Worm (Caenorhabditis elegans) whole organism, late embryonic: ENCODE data around the gene erg-28.

Experiments
- C08G9.2 ChIP-seq: sonication (generic microtip); optimal IDR thresholded peaks from 2 replicates; lab custom pipeline; 2016; ENCODE audit warnings: mild to moderate bottlenecking, missing genetic modification characterization, moderate library complexity, missing compliant biosample characterization
- C38D4.7 ChIP-seq: fragments of 200-800 bp; sonication (Bioruptor generic); optimal IDR thresholded peaks from 2 replicates; lab custom pipeline; 2018; ENCODE audit warnings: mild to moderate bottlenecking, missing genetic modification characterization, moderate library complexity, missing compliant biosample characterization
- F13H6.1 ChIP-seq: sonication (generic microtip); optimal IDR thresholded peaks from 2 replicates; lab custom pipeline; 2016; ENCODE audit warnings: missing genetic modification characterization, missing compliant biosample characterization
- K02D7.2 ChIP-seq: sonication (generic microtip); optimal IDR thresholded peaks from 2 replicates; lab custom pipeline; 2017; ENCODE audit warnings: mild to moderate bottlenecking, missing genetic modification characterization, missing compliant biosample characterization
- T23F11.4 ChIP-seq: fragments of 200-800 bp; sonication (Bioruptor generic); optimal IDR thresholded peaks from 2 replicates; lab custom pipeline; 2018; ENCODE audit warnings: mild to moderate bottlenecking, missing genetic modification characterization, missing compliant biosample characterization
- ahr-1 ChIP-seq: sonication (generic microtip); optimal IDR thresholded peaks from 2 replicates; lab custom pipeline; 2016; ENCODE audit warnings: missing genetic modification characterization, missing compliant biosample characterization
- ama-1 ChIP-seq: fragments of 150-350 bp; optimal IDR thresholded peaks from 2 replicates; lab custom pipeline; 2014
- ceh-18 ChIP-seq: sonication (generic microtip); optimal IDR thresholded peaks from 2 replicates; lab custom pipeline; 2016; ENCODE audit warnings: missing genetic modification characterization, missing compliant biosample characterization
- ceh-19 ChIP-seq: fragments of 200-800 bp; sonication (Bioruptor generic); optimal IDR thresholded peaks from 2 replicates; lab custom pipeline; 2018; ENCODE audit warnings: mild to moderate bottlenecking, missing genetic modification characterization, missing compliant biosample characterization
- ceh-24 ChIP-seq: sonication (generic microtip); optimal IDR thresholded peaks from 2 replicates; lab custom pipeline; 2016; ENCODE audit warnings: mild to moderate bottlenecking, missing genetic modification characterization, missing compliant biosample characterization
- ceh-45 ChIP-seq: fragments of 200-800 bp; sonication (Bioruptor generic); IDR thresholded peaks from 2 replicates; pipeline ENCODE4 v1.3.6; 2022; ENCODE audit warnings: missing genetic modification reagents, missing genetic modification characterization, missing compliant biosample characterization
- ceh-6 ChIP-seq: fragments of 200-800 bp; sonication (Bioruptor generic); optimal IDR thresholded peaks from 2 replicates; lab custom pipeline; 2018; ENCODE audit warnings: mild to moderate bottlenecking, missing genetic modification characterization, missing compliant biosample characterization
- ceh-9 ChIP-seq: sonication (generic microtip); optimal IDR thresholded peaks from 2 replicates; lab custom pipeline; 2016; ENCODE audit warnings: mild to moderate bottlenecking, missing genetic modification characterization, inconsistent platforms, missing compliant biosample characterization
- che-1 ChIP-seq: sonication (generic microtip); optimal IDR thresholded peaks from 2 replicates; lab custom pipeline; 2016; ENCODE audit warnings: mild to moderate bottlenecking, missing genetic modification characterization, missing compliant biosample characterization
- dmd-4 ChIP-seq: sonication (generic microtip); optimal IDR thresholded peaks from 2 replicates; lab custom pipeline; 2016; ENCODE audit warnings: borderline replicate concordance, missing genetic modification characterization, missing compliant biosample characterization
- elt-2 ChIP-seq: sonication (generic microtip); optimal IDR thresholded peaks from 2 replicates; lab custom pipeline; 2016; ENCODE audit warnings: missing genetic modification reagents, missing genetic modification characterization, missing compliant biosample characterization
- elt-4 ChIP-seq: sonication (generic microtip); optimal IDR thresholded peaks from 2 replicates; lab custom pipeline; 2016; ENCODE audit warnings: missing genetic modification characterization, missing compliant biosample characterization
- fax-1 ChIP-seq: sonication (generic microtip); optimal IDR thresholded peaks from 2 replicates; lab custom pipeline; 2016; ENCODE audit warnings: missing genotype, missing genetic modification characterization, missing compliant biosample characterization
- fkh-6 ChIP-seq: sonication (generic microtip); optimal IDR thresholded peaks from 2 replicates; lab custom pipeline; 2016; ENCODE audit warnings: missing genetic modification characterization, missing compliant biosample characterization
- hlh-13 ChIP-seq: fragments of 200-800 bp; sonication (Bioruptor generic); optimal IDR thresholded peaks from 2 replicates; lab custom pipeline; 2018; ENCODE audit warnings: mild to moderate bottlenecking, missing genetic modification characterization, missing compliant biosample characterization
- hlh-15 ChIP-seq: sonication (generic microtip); optimal IDR thresholded peaks from 2 replicates; lab custom pipeline; 2016; ENCODE audit warnings: missing genetic modification characterization, missing compliant biosample characterization
- hlh-30 ChIP-seq: sonication (generic microtip); optimal IDR thresholded peaks from 2 replicates; lab custom pipeline; 2017; ENCODE audit warnings: antibody characterized with exemption, missing genetic modification characterization, missing compliant biosample characterization; ENCODE audit not compliant: insufficient read depth
- hlh-6 ChIP-seq: sonication (generic microtip); optimal IDR thresholded peaks from 2 replicates; lab custom pipeline; 2016; ENCODE audit warnings: missing genotype, missing genetic modification characterization, missing compliant biosample characterization
- hlh-8 ChIP-seq: sonication (generic microtip); optimal IDR thresholded peaks from 2 replicates; lab custom pipeline; 2016; ENCODE audit warnings: missing genotype, missing genetic modification characterization, missing compliant biosample characterization
- lim-6 ChIP-seq: sonication (generic microtip); optimal IDR thresholded peaks from 2 replicates; lab custom pipeline; 2016; ENCODE audit warnings: missing genetic modification characterization, missing compliant biosample characterization
- mec-3 ChIP-seq: sonication (generic microtip); optimal IDR thresholded peaks from 2 replicates; lab custom pipeline; 2016; ENCODE audit warnings: borderline replicate concordance, missing genetic modification characterization, missing compliant biosample characterization
- nfya-1 ChIP-seq: sonication (generic microtip); optimal IDR thresholded peaks from 2 replicates; lab custom pipeline; 2017; ENCODE audit warnings: missing genetic modification characterization, mild to moderate bottlenecking, missing compliant biosample characterization, antibody characterized with exemption, moderate library complexity
- nhr-11 ChIP-seq: fragments of 150-350 bp; optimal IDR thresholded peaks from 2 replicates; lab custom pipeline; 2014; ENCODE audit warnings: missing biosample characterization, missing genetic modification characterization
- nhr-232 ChIP-seq: sonication (generic microtip); optimal IDR thresholded peaks from 2 replicates; lab custom pipeline; 2016; ENCODE audit warnings: missing genetic modification characterization, missing compliant biosample characterization
- npax-4 ChIP-seq: sonication (generic microtip); optimal IDR thresholded peaks from 2 replicates; lab custom pipeline; 2016; ENCODE audit warnings: missing genetic modification characterization, missing compliant biosample characterization
- odd-2 ChIP-seq: sonication (generic microtip); optimal IDR thresholded peaks from 2 replicates; lab custom pipeline; 2017; ENCODE audit warnings: antibody characterized with exemption, mild to moderate bottlenecking, missing genetic modification characterization, missing compliant biosample characterization
- pag-3 ChIP-seq: sonication (generic microtip); optimal IDR thresholded peaks from 2 replicates; lab custom pipeline; 2016; ENCODE audit warnings: missing compliant biosample characterization, missing genetic modification characterization, borderline replicate concordance
- pax-1 ChIP-seq: fragments of 150-350 bp; optimal IDR thresholded peaks from 2 replicates; lab custom pipeline; 2014; ENCODE audit warnings: missing biosample characterization, missing genetic modification characterization
- pha-2 ChIP-seq: sonication (generic microtip); optimal IDR thresholded peaks from 2 replicates; lab custom pipeline; 2017; ENCODE audit warnings: mild to moderate bottlenecking, missing genetic modification characterization, missing compliant biosample characterization
- pha-4 ChIP-seq: fragments of 150-350 bp; optimal IDR thresholded peaks from 2 replicates; lab custom pipeline; 2018; ENCODE audit warnings: missing biosample characterization, missing genetic modification reagents, missing genetic modification characterization
- pros-1 ChIP-seq: fragments of 150-350 bp; optimal IDR thresholded peaks from 2 replicates; lab custom pipeline; 2014; ENCODE audit warnings: missing biosample characterization, missing genetic modification reagents, missing genetic modification characterization
- ref-2 ChIP-seq: sonication (generic microtip); optimal IDR thresholded peaks from 2 replicates; lab custom pipeline; 2016; ENCODE audit warnings: missing genetic modification characterization, missing compliant biosample characterization
- sox-2 ChIP-seq: fragments of 200-800 bp; sonication (Bioruptor generic); IDR thresholded peaks from 2 replicates; pipeline ENCODE4 v1.3.6; 2022; ENCODE audit warnings: missing genetic modification reagents, missing genetic modification characterization, missing compliant biosample characterization
- tbx-7 ChIP-seq: sonication (generic microtip); optimal IDR thresholded peaks from 2 replicates; lab custom pipeline; 2016; ENCODE audit warnings: missing genotype, missing genetic modification characterization, missing compliant biosample characterization
- unc-86 ChIP-seq: sonication (generic microtip); optimal IDR thresholded peaks from 2 replicates; lab custom pipeline; 2016; ENCODE audit warnings: missing genetic modification characterization, missing compliant biosample characterization

Gene erg-28

DNA sequence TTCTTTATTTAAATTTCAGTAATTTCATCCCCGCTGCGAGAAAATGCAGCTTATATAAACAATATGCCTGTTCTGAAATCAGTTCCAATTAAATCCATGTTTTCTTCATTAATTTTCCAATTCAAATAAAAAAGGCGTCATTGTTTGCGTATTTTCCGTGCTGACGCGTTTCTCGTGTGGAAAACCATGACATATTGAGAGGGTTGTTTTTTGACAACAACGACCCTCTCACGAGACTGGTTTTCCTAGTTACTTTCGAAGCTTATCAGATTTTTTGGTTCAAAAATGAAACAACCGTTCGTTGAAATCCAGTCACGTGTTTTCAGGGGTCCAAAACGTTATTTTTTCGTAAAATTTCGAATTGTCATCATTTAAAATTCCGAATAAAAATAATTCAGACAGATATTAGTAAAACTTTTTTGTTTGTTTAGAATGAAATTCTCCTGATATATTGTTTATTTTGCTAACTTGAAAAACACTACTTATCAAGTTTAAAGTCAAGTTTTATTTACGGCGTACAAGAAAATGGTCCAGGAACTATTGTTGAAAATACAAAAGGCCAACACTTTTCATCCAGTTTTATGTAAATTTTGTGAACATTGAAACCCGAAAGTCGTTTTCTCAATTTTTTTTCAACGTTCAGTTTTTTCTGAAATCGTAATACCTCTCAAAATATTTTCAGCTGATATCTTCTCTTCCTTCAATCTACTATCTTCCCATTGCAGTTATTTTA, 7.5 kb upstream of the erg-28 start, which contains the start of gene C14C10.5:
Gene C14C10.5 (plus strand): TSS at position 683 of the 733 bp plus-strand sequence.
- TF ChIP-seq hlh-6 (tag; lab: Kevin White, UChicago) = no peak
- no peak for TF ChIP-seq pag-3
- TF ChIP-seq F13H6.1 = no peak
- TF ChIP-seq fkh-6 = no peak
- no peak for TF ChIP-seq ceh-24
- TF ChIP-seq ceh-45 (GFP tag; lab: Robert Waterston, UW) = no peak
- TF ChIP-seq hlh-15 (tag; lab: Kevin White, UChicago) = no peak
- TF ChIP-seq pha-4 (tag; lab: Kevin White, UChicago) = no peak
- no peak for TF ChIP-seq ama-1 (lab: Kevin White, UChicago)
- TF ChIP-seq nfya-1 = no peak
- TF ChIP-seq T23F11.4 = no peak
- TF ChIP-seq hlh-8 (tag; lab: Kevin White, UChicago) = no peak
- TF ChIP-seq pros-1 (tag; lab: Kevin White, UChicago) = no peak
- TF ChIP-seq elt-2 (tag; lab: Kevin White, UChicago) = no peak
- TF ChIP-seq che-1 (tag; lab: Kevin White, UChicago) = no peak
- no peak for TF ChIP-seq npax-4
- TF ChIP-seq nhr-11 (tag; lab: Kevin White, UChicago) = no peak
- no peak for TF ChIP-seq C08G9.2 (tag; lab: Kevin White, UChicago)

DNA sequence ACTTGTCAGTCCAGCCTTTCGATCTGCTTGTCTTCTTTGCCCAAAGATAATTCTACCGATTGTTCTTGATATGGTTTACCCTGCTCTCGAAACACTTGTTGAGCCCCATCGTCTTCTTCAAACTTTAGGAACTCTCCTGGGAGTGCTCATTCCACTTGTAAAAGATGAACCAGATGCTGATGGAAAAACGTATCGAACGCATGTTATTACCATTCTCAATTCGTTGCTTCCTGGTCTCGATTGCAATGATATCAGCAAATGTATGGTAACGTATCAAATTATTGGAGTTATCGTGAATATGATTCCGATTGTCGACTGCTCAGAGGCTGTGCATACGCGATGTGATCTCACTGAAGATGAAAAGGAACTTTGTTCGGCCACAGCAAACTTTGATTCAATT, 5.4 kb upstream of the erg-28 start:
- TF ChIP-seq elt-4 (tag; lab: Kevin White, UChicago) (no peak), hlh-30 (tag; lab: Kevin White, UChicago) (no peak), nhr-232 (no peak), ahr-1 (no peak), ceh-24 (no peak), pax-1 (no peak), ceh-45 (GFP tag; lab: Robert Waterston, UW) (no peak), ceh-19 (no peak), C38D4.7 (GFP tag; lab: Kevin White, UChicago) (no peak), T23F11.4 (no peak), hlh-6 (tag; lab: Kevin White, UChicago) (no peak), mec-3 (no peak), hlh-15 (tag; lab: Kevin White, UChicago) (no peak), dmd-4 (tag; lab: Kevin White, UChicago) (no peak), nhr-11 (tag; lab: Kevin White, UChicago) (no peak), fkh-6 (no peak)
- TF ChIP-seq, all 69 proteins: peak for 0

DNA sequence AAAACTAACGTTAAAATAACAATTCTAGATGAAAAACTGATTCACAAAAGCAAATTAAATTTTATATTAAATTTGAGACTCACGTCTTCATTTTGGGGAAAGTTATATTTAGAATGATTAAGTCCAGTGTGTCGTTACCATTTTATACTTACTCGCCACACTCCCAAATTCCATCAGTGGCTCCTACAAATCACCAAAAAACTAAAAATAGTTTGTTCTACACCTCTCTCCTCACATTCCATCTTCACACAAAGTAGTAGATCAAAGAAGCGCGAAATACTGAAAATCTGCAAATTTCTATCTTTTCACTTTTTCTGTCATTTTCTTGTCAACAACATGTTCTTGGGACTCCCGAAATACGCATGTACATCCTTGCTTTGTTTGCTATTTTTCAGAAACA, 1.6 kb downstream of the erg-28 start, which contains the start of gene ZC116.5:
Gene ZC116.5 (minus strand): TSS at position 101 of the 400 bp plus-strand sequence.
- TF ChIP-seq lim-6 (tag; lab: Kevin White, UChicago) (no peak), K02D7.2 (tag; lab: Kevin White, UChicago) (no peak), ceh-6 (no peak), ahr-1 (no peak), nhr-232 (no peak), ceh-9 (tag; lab: Kevin White, UChicago) (no peak), sox-2 (GFP tag; lab: Robert Waterston, UW) (no peak), ref-2 (tag; lab: Kevin White, UChicago) (no peak), C38D4.7 (GFP tag; lab: Kevin White, UChicago) (no peak)

DNA sequence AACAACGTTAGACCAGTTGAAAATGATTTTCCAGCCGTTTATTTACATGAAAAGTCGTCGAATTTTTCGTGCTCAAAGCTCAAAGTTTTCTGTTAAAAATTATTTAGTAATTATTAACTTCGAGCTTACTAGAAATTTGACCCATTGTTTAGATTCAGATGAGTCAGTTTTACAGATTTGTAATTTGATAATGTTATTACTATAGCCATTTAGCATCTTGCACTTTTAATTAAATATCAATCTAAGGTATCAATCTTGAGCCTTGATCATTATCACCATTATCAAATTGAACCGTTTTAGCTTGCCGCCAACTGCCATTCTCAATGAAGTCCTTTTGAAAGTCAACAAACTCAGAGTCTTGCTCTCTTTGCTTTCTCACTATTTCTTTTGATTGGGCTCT, 2.3 kb downstream of the erg-28 start, which contains the start of gene ZC116.1:
Gene ZC116.1 (plus strand): TSS at position 301 of the 400 bp plus-strand sequence.
- no peak for TF ChIP-seq T23F11.4

DNA sequence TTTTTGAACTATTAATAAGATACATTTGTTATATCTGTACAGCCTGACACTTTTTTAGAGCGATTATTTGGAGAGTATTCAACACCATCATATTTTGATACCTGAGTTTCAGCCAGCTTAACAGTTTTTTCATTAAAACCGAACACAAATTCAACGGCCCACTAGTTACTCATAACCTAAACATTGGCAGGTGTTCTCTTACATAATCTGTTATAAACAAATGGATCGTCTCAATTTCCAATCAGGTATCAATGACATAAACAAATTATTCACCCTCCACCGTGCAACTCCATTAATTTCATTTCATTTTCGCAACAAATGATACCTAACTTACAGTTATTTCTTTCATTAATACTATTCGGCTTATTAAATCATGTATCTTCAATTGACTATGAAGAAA, 3.8 kb downstream of the erg-28 start, which contains the start of gene cubn-1:
Gene cubn-1 (plus strand): TSS at position 301 of the 400 bp plus-strand sequence.
- TF ChIP-seq odd-2 = no peak
- no peak for TF ChIP-seq C38D4.7 (GFP tag; lab: Kevin White, UChicago)
- no peak for TF ChIP-seq elt-4 (tag; lab: Kevin White, UChicago)
- TF ChIP-seq pros-1 (tag; lab: Kevin White, UChicago) = no peak
- no peak for TF ChIP-seq ceh-18 (tag; lab: Kevin White, UChicago)
- TF ChIP-seq hlh-30 (tag; lab: Kevin White, UChicago) = no peak
- no peak for TF ChIP-seq K02D7.2 (tag; lab: Kevin White, UChicago)
- TF ChIP-seq fax-1 = no peak
- TF ChIP-seq ref-2 (tag; lab: Kevin White, UChicago) = no peak
- no peak for TF ChIP-seq tbx-7
- no peak for TF ChIP-seq pha-2 (tag; lab: Kevin White, UChicago)
- no peak for TF ChIP-seq npax-4
- TF ChIP-seq ceh-6 = no peak
- no peak for TF ChIP-seq unc-86 (tag; lab: Kevin White, UChicago)
- no peak for TF ChIP-seq hlh-13
- TF ChIP-seq pag-3 = no peak
- TF ChIP-seq ceh-9 (tag; lab: Kevin White, UChicago) = no peak
- TF ChIP-seq, all 69 proteins: peak for 0
